Fruit fly (Drosophila melanogaster) whole organism, adult: Measurements from ENCODE around the gene CG1440.

ENCODE experiments used
- CG11617 ChIP-seq: fragments of 200-800 bp; sonication (Bioruptor generic); optimal IDR thresholded peaks from 2 replicates; lab custom pipeline; 2017; ENCODE audit warnings: mild to moderate bottlenecking, missing biosample characterization, missing genetic modification reagents, missing genetic modification characterization
- CG12768 ChIP-seq: fragments of 200-800 bp; sonication (Bioruptor generic); optimal IDR thresholded peaks from 2 replicates; lab custom pipeline; 2017; ENCODE audit warnings: missing biosample characterization, missing genetic modification characterization, mild to moderate bottlenecking, moderate library complexity, missing genetic modification reagents
- CG1620 ChIP-seq: fragments of 200-800 bp; sonication (Bioruptor generic); optimal IDR thresholded peaks from 2 replicates; lab custom pipeline; 2016; ENCODE audit warnings: missing biosample characterization, missing genetic modification characterization
- CG7101 ChIP-seq: fragments of 200-800 bp; sonication (Bioruptor generic); optimal IDR thresholded peaks from 2 replicates; lab custom pipeline; 2018; ENCODE audit warnings: missing biosample characterization, mild to moderate bottlenecking, missing genetic modification characterization, moderate library complexity
- Clk ChIP-seq: fragments of 200-800 bp; sonication (Bioruptor generic); optimal IDR thresholded peaks from 2 replicates; lab custom pipeline; 2017; ENCODE audit warnings: missing biosample characterization, missing genetic modification characterization
- Crg-1 ChIP-seq: fragments of 200-800 bp; sonication (Bioruptor generic); optimal IDR thresholded peaks from 2 replicates; lab custom pipeline; 2016; ENCODE audit warnings: missing biosample characterization, missing genetic modification characterization
- Mnt ChIP-seq: fragments of 200-800 bp; sonication (Bioruptor generic); optimal IDR thresholded peaks from 2 replicates; lab custom pipeline; 2016; ENCODE audit warnings: missing biosample characterization, mild to moderate bottlenecking, missing genetic modification characterization
- cic ChIP-seq: fragments of 200-800 bp; sonication (Bioruptor generic); optimal IDR thresholded peaks from 2 replicates; lab custom pipeline; 2017; ENCODE audit warnings: missing biosample characterization, mild to moderate bottlenecking, missing genetic modification characterization, moderate library complexity
- cnc ChIP-seq, 2 experiments: fragments of >200 bp; optimal IDR thresholded peaks; 2 replicates each; lab custom pipeline; 2017
- kay ChIP-seq: fragments of 200-800 bp; sonication (Bioruptor generic); peaks from one replicate; lab custom pipeline; 2016; ENCODE audit warnings: missing biosample characterization, missing genetic modification characterization, borderline replicate concordance
- pad ChIP-seq: fragments of 200-800 bp; sonication (Bioruptor generic); optimal IDR thresholded peaks from 3 replicates; lab custom pipeline; 2017; ENCODE audit warnings: missing biosample characterization, missing genetic modification characterization, mild to moderate bottlenecking, moderate library complexity, missing genetic modification reagents
- toe ChIP-seq: fragments of 200-800 bp; sonication (Bioruptor generic); optimal IDR thresholded peaks from 2 replicates; lab custom pipeline; 2016; ENCODE audit warnings: missing biosample characterization, missing genetic modification characterization

dm6 chrX:8415605-8416004 lies 21.3 kb upstream of the CG1440 start:
- TF ChIP-seq Mnt (GFP tag; lab: Kevin White, UChicago) (no peak), CG12768 (GFP tag; lab: Kevin White, UChicago) (no peak), Crg-1 (GFP tag; lab: Kevin White, UChicago) (no peak), CG7101 (tag; lab: Kevin White, UChicago) (no peak), CG1620 (no peak), cic (GFP tag; lab: Kevin White, UChicago) (no peak), cnc (optimal IDR thresholded peaks at IDR 0.05; lab: Kevin White, UChicago) (no peak), pad (GFP tag; lab: Kevin White, UChicago) (no peak), CG11617 (GFP tag; lab: Kevin White, UChicago) (no peak), toe (no peak), kay (GFP tag; lab: Kevin White, UChicago) (no peak), Clk (GFP tag; lab: Kevin White, UChicago) (no peak)
